Fruit fly (Drosophila melanogaster) whole organism, embryonic: Measurements from ENCODE around the gene pav.

Source experiments
- Adf1 ChIP-seq: fragments of 200-800 bp; sonication (Bioruptor generic); IDR thresholded peaks from 2 replicates; pipeline ENCODE4 v1.3.6; 2022; ENCODE audit warnings: missing biosample characterization, missing genetic modification characterization
- BEAF-32 ChIP-seq: fragments of 200-800 bp; sonication (Bioruptor generic); optimal IDR thresholded peaks from 3 replicates; lab custom pipeline; 2017; ENCODE audit warnings: missing biosample characterization, missing genetic modification characterization, mild to moderate bottlenecking, moderate library complexity, missing genetic modification reagents
- CG10565 ChIP-seq: fragments of 200-800 bp; sonication (Bioruptor generic); optimal IDR thresholded peaks from 3 replicates; lab custom pipeline; 2016; ENCODE audit warnings: missing biosample characterization, mild to moderate bottlenecking, missing genetic modification characterization
- CG11696 ChIP-seq: fragments of 200-800 bp; sonication (Bioruptor generic); IDR thresholded peaks from 2 replicates; pipeline ENCODE4 v1.3.6; 2022; ENCODE audit warnings: missing biosample characterization, missing genetic modification characterization
- CG13894 ChIP-seq: fragments of 200-800 bp; sonication (Bioruptor generic); optimal IDR thresholded peaks from 3 replicates; lab custom pipeline; 2018; ENCODE audit warnings: missing biosample characterization, mild to moderate bottlenecking, missing genetic modification characterization, moderate library complexity
- CG15269 ChIP-seq: fragments of 200-800 bp; sonication (Bioruptor generic); optimal IDR thresholded peaks from 2 replicates; lab custom pipeline; 2018; ENCODE audit warnings: missing biosample characterization, mild to moderate bottlenecking, missing genetic modification characterization, moderate library complexity
- CG15696 ChIP-seq: fragments of 200-800 bp; sonication (Bioruptor generic); optimal IDR thresholded peaks from 2 replicates; lab custom pipeline; 2019; ENCODE audit warnings: missing biosample characterization, mild to moderate bottlenecking, missing genetic modification characterization, moderate library complexity
- CG2202 ChIP-seq: fragments of 200-800 bp; sonication (Bioruptor generic); optimal IDR thresholded peaks from 2 replicates; lab custom pipeline; 2018; ENCODE audit warnings: missing biosample characterization, mild to moderate bottlenecking, missing genetic modification characterization
- CG32767 ChIP-seq: fragments of 200-800 bp; sonication (Bioruptor generic); IDR thresholded peaks from 2 replicates; pipeline ENCODE4 v1.3.6; 2022; ENCODE audit warnings: missing biosample characterization, missing genetic modification characterization
- CG34376 ChIP-seq: fragments of 200-800 bp; sonication (Bioruptor generic); optimal IDR thresholded peaks from 2 replicates; lab custom pipeline; 2018; ENCODE audit warnings: missing biosample characterization, mild to moderate bottlenecking, missing genetic modification characterization
- CG6175 ChIP-seq: fragments of 200-800 bp; sonication (Bioruptor generic); IDR thresholded peaks from 3 replicates; pipeline ENCODE4 v1.3.6; 2022; ENCODE audit warnings: missing biosample characterization, missing genetic modification characterization
- CG6813 ChIP-seq: fragments of 200-800 bp; sonication (Bioruptor generic); optimal IDR thresholded peaks from 2 replicates; lab custom pipeline; 2017; ENCODE audit warnings: missing biosample characterization, missing genetic modification characterization, mild to moderate bottlenecking, moderate library complexity, missing genetic modification reagents
- CG7745 ChIP-seq: fragments of 200-800 bp; sonication (Bioruptor generic); optimal IDR thresholded peaks from 2 replicates; lab custom pipeline; 2018; ENCODE audit warnings: missing biosample characterization, mild to moderate bottlenecking, missing genetic modification characterization, moderate library complexity
- CG7987 ChIP-seq: fragments of 200-800 bp; sonication (Bioruptor generic); optimal IDR thresholded peaks from 2 replicates; lab custom pipeline; 2018; ENCODE audit warnings: missing biosample characterization, mild to moderate bottlenecking, missing genetic modification characterization, moderate library complexity
- CG9932 ChIP-seq: fragments of 200-800 bp; sonication (Bioruptor generic); IDR thresholded peaks from 2 replicates; pipeline ENCODE4 v1.3.6; 2022; ENCODE audit warnings: missing biosample characterization, missing genetic modification characterization
- Chrac-16 ChIP-seq: fragments of 200-800 bp; sonication (Bioruptor generic); optimal IDR thresholded peaks from 3 replicates; lab custom pipeline; 2016; ENCODE audit warnings: missing biosample characterization, missing genetic modification characterization
- CrebB ChIP-seq: fragments of 200-800 bp; sonication (Bioruptor generic); optimal IDR thresholded peaks from 3 replicates; lab custom pipeline; 2018; ENCODE audit warnings: missing biosample characterization, mild to moderate bottlenecking, missing genetic modification characterization
- Dref ChIP-seq: fragments of 200-800 bp; sonication (Bioruptor generic); IDR thresholded peaks from 2 replicates; pipeline ENCODE4 v1.3.6; 2022; ENCODE audit warnings: missing biosample characterization, missing genetic modification characterization
- Drgx ChIP-seq: fragments of 200-800 bp; sonication (Bioruptor generic); IDR thresholded peaks from 2 replicates; pipeline ENCODE4 v1.3.6; 2022; ENCODE audit warnings: missing biosample characterization, missing genetic modification characterization
- E2f2 ChIP-seq: fragments of 200-800 bp; sonication (Bioruptor generic); IDR thresholded peaks from 2 replicates; pipeline ENCODE4 v1.3.6; 2022; ENCODE audit warnings: missing biosample characterization, missing genetic modification characterization
- Fer1 ChIP-seq: fragments of 200-800 bp; sonication (Bioruptor generic); optimal IDR thresholded peaks from 2 replicates; lab custom pipeline; 2017; ENCODE audit warnings: missing biosample characterization, mild to moderate bottlenecking, missing genetic modification characterization
- Fer3 ChIP-seq: fragments of 200-800 bp; sonication (Bioruptor generic); optimal IDR thresholded peaks from 2 replicates; lab custom pipeline; 2018; ENCODE audit warnings: missing biosample characterization, mild to moderate bottlenecking, missing genetic modification characterization, moderate library complexity
- HLH4C ChIP-seq: fragments of 200-800 bp; sonication (Bioruptor generic); IDR thresholded peaks from 3 replicates; pipeline ENCODE4 v1.3.6; 2022; ENCODE audit warnings: missing biosample characterization, missing genetic modification characterization; ENCODE audit not compliant: partially characterized antibody
- Hmr ChIP-seq: fragments of 200-800 bp; sonication (Bioruptor generic); optimal IDR thresholded peaks from 3 replicates; lab custom pipeline; 2017; ENCODE audit warnings: mild to moderate bottlenecking, missing biosample characterization, missing genetic modification reagents, missing genetic modification characterization
- MBD-R2 ChIP-seq: fragments of 200-800 bp; sonication (Bioruptor generic); IDR thresholded peaks from 2 replicates; pipeline ENCODE4 v1.3.6; 2022; ENCODE audit warnings: missing biosample characterization, missing genetic modification characterization
- MTF-1 ChIP-seq: fragments of 200-800 bp; sonication (Bioruptor generic); optimal IDR thresholded peaks from 2 replicates; lab custom pipeline; 2018; ENCODE audit warnings: missing biosample characterization, mild to moderate bottlenecking, missing genetic modification characterization, borderline replicate concordance
- Myb ChIP-seq: fragments of 200-800 bp; sonication (Bioruptor generic); optimal IDR thresholded peaks from 2 replicates; lab custom pipeline; 2016; ENCODE audit warnings: missing biosample characterization, missing genetic modification characterization
- NFAT ChIP-seq: fragments of 200-800 bp; sonication (Bioruptor generic); IDR thresholded peaks from 2 replicates; pipeline ENCODE4 v1.3.6; 2022; ENCODE audit warnings: missing biosample characterization, missing genetic modification characterization
- NK7.1 ChIP-seq: fragments of 200-800 bp; sonication (Bioruptor generic); optimal IDR thresholded peaks from 3 replicates; lab custom pipeline; 2016; ENCODE audit warnings: missing biosample characterization, missing genetic modification characterization
- Nf-YB ChIP-seq: fragments of 200-800 bp; sonication (Bioruptor generic); optimal IDR thresholded peaks from 3 replicates; lab custom pipeline; 2019; ENCODE audit warnings: missing biosample characterization, mild to moderate bottlenecking, missing genetic modification characterization, moderate library complexity
- Nf-YC ChIP-seq: fragments of 200-800 bp; optimal IDR thresholded peaks from 3 replicates; lab custom pipeline; 2019; ENCODE audit warnings: missing biosample characterization, mild to moderate bottlenecking, missing genetic modification characterization, moderate library complexity
- Pdp1 ChIP-seq, 2 experiments: fragments of 200-800 bp; sonication (Bioruptor generic); optimal IDR thresholded peaks; 3 replicates each; lab custom pipeline; 2016; ENCODE audit warnings: missing biosample characterization in 2 of 2, missing genetic modification characterization in 2 of 2, mild to moderate bottlenecking in 1 of 2, moderate library complexity in 1 of 2
- Sry-δ ChIP-seq: fragments of 200-800 bp; sonication (Bioruptor generic); optimal IDR thresholded peaks from 2 replicates; lab custom pipeline; 2016; ENCODE audit warnings: missing biosample characterization, missing genetic modification characterization
- al ChIP-seq: fragments of 200-800 bp; sonication (Bioruptor generic); IDR thresholded peaks from 2 replicates; pipeline ENCODE4 v1.3.6; 2022; ENCODE audit warnings: missing biosample characterization, missing genetic modification characterization
- amos ChIP-seq: fragments of 200-800 bp; sonication (Bioruptor generic); IDR thresholded peaks from 2 replicates; pipeline ENCODE4 v1.3.6; 2022; ENCODE audit warnings: missing biosample characterization, missing genetic modification characterization; ENCODE audit not compliant: partially characterized antibody
- ap ChIP-seq: fragments of 200-800 bp; sonication (Bioruptor generic); IDR thresholded peaks from 2 replicates; pipeline ENCODE4 v1.3.6; 2022; ENCODE audit warnings: missing biosample characterization, missing genetic modification characterization
- cg ChIP-seq: fragments of 200-800 bp; sonication (Bioruptor generic); optimal IDR thresholded peaks from 3 replicates; lab custom pipeline; 2019; ENCODE audit warnings: missing biosample characterization, mild to moderate bottlenecking, missing genetic modification characterization, moderate library complexity
- ci ChIP-seq: fragments of 200-800 bp; sonication (Bioruptor generic); IDR thresholded peaks from 3 replicates; pipeline ENCODE4 v1.3.6; 2022; ENCODE audit warnings: missing biosample characterization, missing genetic modification characterization
- grn ChIP-seq: fragments of 200-800 bp; sonication (Bioruptor generic); optimal IDR thresholded peaks from 3 replicates; lab custom pipeline; 2017; ENCODE audit warnings: missing biosample characterization, missing genetic modification characterization
- gt ChIP-seq: fragments of 200-800 bp; sonication (Bioruptor generic); IDR thresholded peaks from 2 replicates; pipeline ENCODE4 v1.3.6; 2022; ENCODE audit warnings: missing biosample characterization, missing genetic modification characterization
- kni ChIP-seq: fragments of 200-800 bp; sonication (Bioruptor generic); optimal IDR thresholded peaks from 3 replicates; lab custom pipeline; 2017; ENCODE audit warnings: mild to moderate bottlenecking, missing biosample characterization, missing genetic modification reagents, missing genetic modification characterization
- lab ChIP-seq: fragments of 200-800 bp; sonication (Bioruptor generic); optimal IDR thresholded peaks from 3 replicates; lab custom pipeline; 2017; ENCODE audit warnings: missing biosample characterization, missing genetic modification characterization, mild to moderate bottlenecking, moderate library complexity, missing genetic modification reagents
- phol ChIP-seq: fragments of 200-800 bp; sonication (Bioruptor generic); optimal IDR thresholded peaks from 3 replicates; lab custom pipeline; 2018; ENCODE audit warnings: missing biosample characterization, mild to moderate bottlenecking, missing genetic modification characterization, moderate library complexity
- pros ChIP-seq: fragments of 200-800 bp; sonication (Bioruptor generic); optimal IDR thresholded peaks from 3 replicates; lab custom pipeline; 2019; ENCODE audit warnings: missing biosample characterization, mild to moderate bottlenecking, missing genetic modification characterization, moderate library complexity
- row ChIP-seq: fragments of 200-800 bp; sonication (Bioruptor generic); IDR thresholded peaks from 3 replicates; pipeline ENCODE4 v1.3.6; 2022; ENCODE audit warnings: missing biosample characterization, missing genetic modification characterization
- tna ChIP-seq: fragments of 200-800 bp; sonication (Bioruptor generic); IDR thresholded peaks from 2 replicates; pipeline ENCODE4 v1.3.6; 2022; ENCODE audit warnings: missing biosample characterization, missing genetic modification characterization; ENCODE audit not compliant: partially characterized antibody
- twi ChIP-seq: fragments of 200-800 bp; optimal IDR thresholded peaks from 2 replicates; lab custom pipeline; 2019; ENCODE audit warnings: missing biosample characterization, mild to moderate bottlenecking, missing genetic modification characterization, moderate library complexity
- z ChIP-seq: fragments of 200-800 bp; sonication (Bioruptor generic); IDR thresholded peaks from 3 replicates; pipeline ENCODE4 v1.3.6; 2022; ENCODE audit warnings: missing biosample characterization, missing genetic modification characterization
- zfh1 ChIP-seq: fragments of 200-800 bp; sonication (Bioruptor generic); IDR thresholded peaks from 3 replicates; pipeline ENCODE4 v1.3.6; 2022; ENCODE audit warnings: missing biosample characterization, missing genetic modification characterization

pav gene

dm6 chr3L:4221226-4221770 is 21.2 kb upstream of the pav start (continued):
- TF ChIP-seq z (GFP tag; lab: Robert Waterston, UW): 0 out of 3 replicates have a peak, but pooled peaks have one; percentile 28
- TF ChIP-seq Chrac-16 (GFP tag; lab: Kevin White, UChicago): no peak
- no peak for TF ChIP-seq Sry-δ (GFP tag; lab: Kevin White, UChicago)
- peak; percentile 13 for TF ChIP-seq kni (GFP tag; lab: Kevin White, UChicago)
- peak; percentile 9 for TF ChIP-seq CG6813 (GFP tag; lab: Kevin White, UChicago)
- no peak for TF ChIP-seq MBD-R2
- no peak for TF ChIP-seq CG15696
- peak; percentile 70 for TF ChIP-seq cg (GFP tag; lab: Kevin White, UChicago)
- no peak for TF ChIP-seq zfh1
- peak; percentile 10; the same call in 1 of the 3 replicates for TF ChIP-seq row (GFP tag; lab: Robert Waterston, UW)
- no peak for TF ChIP-seq CG32767
- TF ChIP-seq ap (GFP tag; lab: Robert Waterston, UW): no peak
- TF ChIP-seq E2f2 (GFP tag; lab: Robert Waterston, UW): 0 out of 2 replicates have a peak, but pooled peaks have one; percentile 15
- peak; percentile 81 for TF ChIP-seq lab (GFP tag; lab: Kevin White, UChicago)
- TF ChIP-seq CrebB: peak; percentile 37
- TF ChIP-seq CG2202 (tag; lab: Kevin White, UChicago): no peak
- peak; percentile 68; the same call in 1 of the 2 replicates for TF ChIP-seq NFAT
- peak; percentile 34; the same call in 1 of the 2 replicates for TF ChIP-seq amos (GFP tag; lab: Robert Waterston, UW)
- no peak for TF ChIP-seq gt
- no peak for TF ChIP-seq CG11696
- TF ChIP-seq Adf1 (GFP tag; lab: Robert Waterston, UW): peak; percentile 54
- no peak for TF ChIP-seq HLH4C (GFP tag; lab: Robert Waterston, UW)
- TF ChIP-seq CG7745 (tag; lab: Kevin White, UChicago): peak; percentile 19
- TF ChIP-seq grn (GFP tag; lab: Kevin White, UChicago): peak; percentile 84
- no peak for TF ChIP-seq NK7.1 (GFP tag; lab: Kevin White, UChicago)
- TF ChIP-seq tna (GFP tag; lab: Robert Waterston, UW): 0 out of 2 replicates have a peak, but pooled peaks have one; percentile 7
- no peak for TF ChIP-seq al (GFP tag; lab: Robert Waterston, UW)
- TF ChIP-seq Fer1 (GFP tag; lab: Kevin White, UChicago): peak; percentile 6
- no peak for TF ChIP-seq CG10565
- no peak for TF ChIP-seq phol
- TF ChIP-seq Pdp1 (GFP tag; optimal IDR thresholded peaks at IDR 0.05; lab: Kevin White, UChicago): peak in 1 of 2 experiments; percentile 44
- no peak for TF ChIP-seq Myb (GFP tag; lab: Kevin White, UChicago)
- TF ChIP-seq BEAF-32 (GFP tag; lab: Kevin White, UChicago): no peak
- no peak for TF ChIP-seq Nf-YB (GFP tag; lab: Kevin White, UChicago)
- peak; percentile 35 for TF ChIP-seq CG7987
- TF ChIP-seq CG6175 (GFP tag; lab: Robert Waterston, UW): peak; percentile 63; the same call in 2 of the 3 replicates
- TF ChIP-seq ci: 0 out of 3 replicates have a peak, but pooled peaks have one; percentile 43
- TF ChIP-seq CG15269 (tag; lab: Kevin White, UChicago): peak; percentile 21
- peak; percentile 34 for TF ChIP-seq twi (tag; lab: Kevin White, UChicago)
- TF ChIP-seq MTF-1 (GFP tag; lab: Kevin White, UChicago): no peak
- TF ChIP-seq Drgx: peak; percentile 38; the same call in 1 of the 2 replicates
- peak; percentile 95 for TF ChIP-seq CG13894 (tag; lab: Kevin White, UChicago)
- peak; percentile 34 for TF ChIP-seq Hmr (GFP tag; lab: Kevin White, UChicago)
- TF ChIP-seq CG34376: peak; percentile 78
- peak; percentile 49; the same call in 1 of the 2 replicates for TF ChIP-seq CG9932 (GFP tag; lab: Robert Waterston, UW)
- no peak; the same call in 1 of the 2 replicates for TF ChIP-seq Dref (GFP tag; lab: Robert Waterston, UW)
- peak; percentile 12 for TF ChIP-seq Fer3
- peak; percentile 79 for TF ChIP-seq pros (GFP tag; lab: Kevin White, UChicago)
- peak; percentile 34 for TF ChIP-seq Nf-YC (tag; lab: Kevin White, UChicago)
